Fruit fly (Drosophila melanogaster) whole organism, prepupa: ENCODE data around the gene wda.

Source experiments
- CG10669 ChIP-seq: fragments of 200-800 bp; sonication (Bioruptor generic); optimal IDR thresholded peaks from 3 replicates; lab custom pipeline; 2018; ENCODE audit warnings: missing biosample characterization, mild to moderate bottlenecking, missing genetic modification characterization, moderate library complexity
- CG11762 ChIP-seq: fragments of 200-800 bp; sonication (Bioruptor generic); optimal IDR thresholded peaks from 3 replicates; lab custom pipeline; 2016; ENCODE audit warnings: missing biosample characterization, missing genetic modification characterization; ENCODE audit not compliant: insufficient read depth
- CG11902 ChIP-seq: fragments of 200-800 bp; sonication (Bioruptor generic); optimal IDR thresholded peaks from 3 replicates; lab custom pipeline; 2016; ENCODE audit warnings: missing biosample characterization, missing genetic modification characterization
- CG15336 ChIP-seq: fragments of 200-800 bp; sonication (Bioruptor generic); IDR thresholded peaks from 2 replicates; pipeline ENCODE4 v1.3.6; 2022; ENCODE audit warnings: missing biosample characterization, missing genetic modification characterization
- CG16779 ChIP-seq: fragments of 200-800 bp; sonication (Bioruptor generic); optimal IDR thresholded peaks from 3 replicates; lab custom pipeline; 2017; ENCODE audit warnings: missing biosample characterization, mild to moderate bottlenecking, missing genetic modification characterization
- CG31627 ChIP-seq: fragments of 200-800 bp; sonication (Bioruptor generic); optimal IDR thresholded peaks from 3 replicates; lab custom pipeline; 2016; ENCODE audit warnings: missing biosample characterization, missing genetic modification characterization
- CG32006 ChIP-seq: fragments of 200-800 bp; sonication (Bioruptor generic); optimal IDR thresholded peaks from 3 replicates; lab custom pipeline; 2017; ENCODE audit warnings: missing biosample characterization, mild to moderate bottlenecking, missing genetic modification characterization
- CG34406 ChIP-seq: fragments of 200-800 bp; sonication (Bioruptor generic); optimal IDR thresholded peaks from 3 replicates; lab custom pipeline; 2016; ENCODE audit warnings: missing biosample characterization, missing genetic modification characterization
- CG6163 ChIP-seq: fragments of 200-800 bp; sonication (Bioruptor generic); IDR thresholded peaks from 3 replicates; pipeline ENCODE4 v1.3.6; 2022; ENCODE audit warnings: missing biosample characterization, missing genetic modification characterization
- CG6276 ChIP-seq: fragments of 200-800 bp; sonication (Bioruptor generic); optimal IDR thresholded peaks from 2 replicates; lab custom pipeline; 2017; ENCODE audit warnings: missing biosample characterization, mild to moderate bottlenecking, missing genetic modification characterization
- CG6854 ChIP-seq: fragments of 200-800 bp; sonication (Bioruptor generic); optimal IDR thresholded peaks from 2 replicates; lab custom pipeline; 2017; ENCODE audit warnings: missing biosample characterization, mild to moderate bottlenecking, missing genetic modification characterization
- CG7368 ChIP-seq: fragments of 200-800 bp; sonication (Bioruptor generic); optimal IDR thresholded peaks from 3 replicates; lab custom pipeline; 2016; ENCODE audit warnings: missing biosample characterization, missing genetic modification characterization
- CG8119 ChIP-seq: fragments of 200-800 bp; sonication (Bioruptor generic); IDR thresholded peaks from 3 replicates; pipeline ENCODE4 v1.3.6; 2022; ENCODE audit warnings: missing biosample characterization, missing genetic modification characterization
- CG8632 ChIP-seq: fragments of 200-800 bp; sonication (Bioruptor generic); optimal IDR thresholded peaks from 3 replicates; lab custom pipeline; 2016; ENCODE audit warnings: missing biosample characterization, missing genetic modification characterization
- Eip75B ChIP-seq: fragments of 200-800 bp; sonication (Bioruptor generic); optimal IDR thresholded peaks from 3 replicates; lab custom pipeline; 2016; ENCODE audit warnings: missing biosample characterization, missing genetic modification characterization
- Eip78C ChIP-seq: fragments of 200-800 bp; sonication (Bioruptor generic); peaks from one replicate; lab custom pipeline; 2016; ENCODE audit warnings: missing biosample characterization, missing genetic modification characterization
- Ets96B ChIP-seq: fragments of 200-800 bp; optimal IDR thresholded peaks from 2 replicates; lab custom pipeline; 2019; ENCODE audit warnings: missing biosample characterization, mild to moderate bottlenecking, missing genetic modification characterization, moderate library complexity
- Gug ChIP-seq: fragments of 200-800 bp; sonication (Bioruptor generic); IDR thresholded peaks from 2 replicates; pipeline ENCODE4 v1.3.6; 2022; ENCODE audit warnings: missing biosample characterization, missing genetic modification characterization
- Lpt ChIP-seq: fragments of 200-800 bp; sonication (Bioruptor generic); optimal IDR thresholded peaks from 3 replicates; lab custom pipeline; 2016; ENCODE audit warnings: missing biosample characterization, missing genetic modification characterization
- Met ChIP-seq: fragments of 200-800 bp; sonication (Bioruptor generic); optimal IDR thresholded peaks from 3 replicates; lab custom pipeline; 2016; ENCODE audit warnings: missing biosample characterization, missing genetic modification characterization
- Smox ChIP-seq: fragments of 200-800 bp; sonication (Bioruptor generic); optimal IDR thresholded peaks from 3 replicates; lab custom pipeline; 2016; ENCODE audit warnings: missing biosample characterization, missing genetic modification characterization
- Sox102F ChIP-seq: fragments of 200-800 bp; sonication (Bioruptor generic); optimal IDR thresholded peaks from 2 replicates; lab custom pipeline; 2016; ENCODE audit warnings: missing biosample characterization, mild to moderate bottlenecking, missing genetic modification characterization
- Sox14 ChIP-seq: fragments of 200-800 bp; sonication (Bioruptor generic); optimal IDR thresholded peaks from 3 replicates; lab custom pipeline; 2016; ENCODE audit warnings: missing biosample characterization, missing genetic modification characterization
- Sox15 ChIP-seq: fragments of 200-800 bp; sonication (Bioruptor generic); optimal IDR thresholded peaks from 3 replicates; lab custom pipeline; 2016; ENCODE audit warnings: missing biosample characterization, missing genetic modification characterization
- achi ChIP-seq: fragments of 200-800 bp; sonication (Bioruptor generic); optimal IDR thresholded peaks from 3 replicates; lab custom pipeline; 2016; ENCODE audit warnings: missing biosample characterization, missing genetic modification characterization
- acj6 ChIP-seq: fragments of 200-800 bp; sonication (Bioruptor generic); optimal IDR thresholded peaks from 3 replicates; lab custom pipeline; 2016; ENCODE audit warnings: missing biosample characterization, missing genetic modification characterization
- cyc ChIP-seq: fragments of 200-800 bp; sonication (Bioruptor generic); optimal IDR thresholded peaks from 3 replicates; lab custom pipeline; 2016; ENCODE audit warnings: missing biosample characterization, missing genetic modification characterization
- dsx ChIP-seq: fragments of 200-800 bp; optimal IDR thresholded peaks from 3 replicates; lab custom pipeline; 2019; ENCODE audit warnings: missing biosample characterization, mild to moderate bottlenecking, missing genetic modification characterization, moderate library complexity; ENCODE audit not compliant: poor library complexity, severe bottlenecking
- eg ChIP-seq: fragments of 200-800 bp; sonication (Bioruptor generic); IDR thresholded peaks from 3 replicates; pipeline ENCODE4 v1.3.6; 2022; ENCODE audit warnings: missing biosample characterization, missing genetic modification characterization
- fd59A ChIP-seq: fragments of 200-800 bp; sonication (Bioruptor generic); optimal IDR thresholded peaks from 2 replicates; lab custom pipeline; 2017; ENCODE audit warnings: missing biosample characterization, mild to moderate bottlenecking, missing genetic modification characterization, missing genetic modification reagents
- fkh ChIP-seq: fragments of 200-800 bp; sonication (Bioruptor generic); optimal IDR thresholded peaks from 3 replicates; lab custom pipeline; 2017; ENCODE audit warnings: missing biosample characterization, mild to moderate bottlenecking, missing genetic modification characterization, moderate library complexity
- lz ChIP-seq: fragments of 200-800 bp; sonication (Bioruptor generic); optimal IDR thresholded peaks from 3 replicates; lab custom pipeline; 2016; ENCODE audit warnings: missing biosample characterization, missing genetic modification characterization
- pdm3 ChIP-seq: fragments of 200-800 bp; sonication (Bioruptor generic); optimal IDR thresholded peaks from 3 replicates; lab custom pipeline; 2016; ENCODE audit warnings: missing biosample characterization, missing genetic modification characterization
- salr ChIP-seq, 2 experiments: fragments of 200-800 bp; sonication (Bioruptor generic); optimal IDR thresholded peaks; 3 replicates each; lab custom pipeline; 2016 to 2018; ENCODE audit warnings: missing biosample characterization in 2 of 2, missing genetic modification characterization in 2 of 2, mild to moderate bottlenecking in 1 of 2
- spab ChIP-seq: fragments of 200-800 bp; sonication (Bioruptor generic); optimal IDR thresholded peaks from 2 replicates; lab custom pipeline; 2017; ENCODE audit warnings: missing biosample characterization, mild to moderate bottlenecking, missing genetic modification characterization, missing genetic modification reagents
- svp ChIP-seq: fragments of 200-800 bp; sonication (Bioruptor generic); peaks from one replicate; lab custom pipeline; 2016; ENCODE audit warnings: missing biosample characterization, missing genetic modification characterization
- topi ChIP-seq: fragments of 200-800 bp; sonication (Bioruptor generic); optimal IDR thresholded peaks from 3 replicates; lab custom pipeline; 2016; ENCODE audit warnings: missing biosample characterization, missing genetic modification characterization
- vri ChIP-seq: fragments of 200-800 bp; sonication (Bioruptor generic); optimal IDR thresholded peaks from 3 replicates; lab custom pipeline; 2016; ENCODE audit warnings: missing biosample characterization, mild to moderate bottlenecking, missing genetic modification characterization

The wda gene

dm6 chr3R:23257986-23258427, at the start of gene wda, which contains the start of gene Pex11c (continued):
- TF ChIP-seq CG11902 (peak; percentile 16), Met (GFP tag; lab: Kevin White, UChicago) (peak; percentile 53), Sox102F (GFP tag; lab: Kevin White, UChicago) (peak; percentile 58), CG31627 (GFP tag; lab: Kevin White, UChicago) (peak; percentile 49), CG11762 (GFP tag; lab: Kevin White, UChicago) (peak; percentile 27), spab (GFP tag; lab: Kevin White, UChicago) (peak; percentile 30), Eip78C (peak; percentile 83), CG10669 (GFP tag; lab: Kevin White, UChicago) (peak; percentile 54)
- TF ChIP-seq, all 60 proteins: peak for 48

DNA sequence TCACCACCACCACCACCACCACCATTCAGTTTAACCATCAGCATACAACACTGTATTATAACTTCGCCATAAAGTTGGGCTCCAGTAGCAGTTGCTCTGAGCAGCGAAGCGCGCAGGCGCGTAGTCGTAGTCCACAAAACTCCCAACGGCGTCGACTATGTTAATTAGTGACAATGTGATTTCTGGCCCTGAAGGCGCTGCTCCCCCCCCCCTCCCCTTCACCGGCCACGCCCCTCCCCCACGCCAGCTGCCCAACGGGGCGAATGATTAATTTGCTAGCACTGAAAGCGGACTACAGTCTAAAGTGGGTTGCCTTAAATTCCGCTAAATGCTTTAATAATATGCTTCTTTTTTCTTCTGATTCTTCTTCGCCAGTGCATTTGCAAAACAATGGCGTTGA, 48.9 kb upstream of the wda start:
- TF ChIP-seq acj6 (GFP tag; lab: Kevin White, UChicago) (no peak), dsx (GFP tag; lab: Kevin White, UChicago) (peak; percentile 12)

DNA sequence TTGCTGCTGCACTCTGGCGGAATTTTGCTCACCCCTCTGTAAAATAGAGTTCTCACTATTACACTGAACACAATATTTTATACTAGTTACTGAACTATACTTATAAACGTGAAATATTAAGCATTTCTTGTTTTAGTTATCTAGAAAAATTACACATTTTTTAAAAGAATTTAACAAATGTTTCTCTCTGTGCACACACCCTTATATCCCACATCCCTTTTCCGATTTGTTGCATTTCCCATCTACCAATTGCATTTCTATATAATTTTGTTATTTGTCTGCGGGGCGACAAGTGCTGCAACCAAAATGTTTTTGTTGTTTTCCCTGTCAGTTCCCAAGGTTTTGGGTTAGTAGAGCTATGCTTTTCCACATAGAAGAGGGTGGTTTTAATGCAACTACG, 45.4 kb upstream of the wda start:
- TF ChIP-seq Met (GFP tag; lab: Kevin White, UChicago) (peak; percentile 5), Sox14 (GFP tag; lab: Kevin White, UChicago) (no peak), cyc (GFP tag; lab: Kevin White, UChicago) (no peak), CG11762 (GFP tag; lab: Kevin White, UChicago) (no peak), acj6 (GFP tag; lab: Kevin White, UChicago) (no peak), Eip78C (peak; percentile 61), svp (GFP tag; lab: Kevin White, UChicago) (no peak), CG31627 (GFP tag; lab: Kevin White, UChicago) (peak; percentile 7)

dm6 chr3R:23302178-23302577, 44.3 kb upstream of the wda start:
- TF ChIP-seq fkh (GFP tag; lab: Kevin White, UChicago) (peak; percentile 72), CG7368 (no peak)

DNA sequence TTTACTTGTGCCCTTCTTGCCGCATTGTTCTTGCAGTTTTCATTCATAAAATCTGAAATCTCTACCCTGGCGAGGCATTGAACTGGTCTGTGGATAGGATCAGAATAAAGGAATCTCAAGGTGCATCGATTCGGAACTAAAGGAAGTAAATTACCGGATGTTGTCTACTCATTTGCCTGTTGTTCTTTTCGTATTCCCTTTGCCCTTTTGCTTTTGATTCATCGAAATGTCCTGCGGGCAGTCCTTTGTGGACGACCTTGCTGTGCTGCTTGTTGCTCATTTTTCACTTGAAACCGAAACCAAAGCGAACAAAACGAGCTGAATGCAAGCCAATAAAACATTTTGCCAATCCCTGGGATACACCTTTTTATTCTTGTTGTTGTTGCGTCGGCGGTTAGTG, 43.4 kb upstream of the wda start:
- TF ChIP-seq Smox (GFP tag; lab: Kevin White, UChicago), result no peak
- no peak for TF ChIP-seq fd59A (GFP tag; lab: Kevin White, UChicago)
- no peak for TF ChIP-seq Sox15 (GFP tag; lab: Kevin White, UChicago)
- TF ChIP-seq CG11762 (GFP tag; lab: Kevin White, UChicago), result no peak
- TF ChIP-seq CG34406, result no peak
- TF ChIP-seq eg, result no peak
- no peak for TF ChIP-seq CG15336 (GFP tag; lab: Robert Waterston, UW)
- TF ChIP-seq spab (GFP tag; lab: Kevin White, UChicago), result no peak
- no peak for TF ChIP-seq CG16779
- no peak for TF ChIP-seq Ets96B (tag; lab: Kevin White, UChicago)
- no peak for TF ChIP-seq CG7368
- TF ChIP-seq Lpt (GFP tag; lab: Kevin White, UChicago), result no peak
- no peak for TF ChIP-seq CG6854 (GFP tag; lab: Kevin White, UChicago)
- TF ChIP-seq vri (GFP tag; lab: Kevin White, UChicago), result no peak
- TF ChIP-seq CG10669 (GFP tag; lab: Kevin White, UChicago), result no peak

DNA sequence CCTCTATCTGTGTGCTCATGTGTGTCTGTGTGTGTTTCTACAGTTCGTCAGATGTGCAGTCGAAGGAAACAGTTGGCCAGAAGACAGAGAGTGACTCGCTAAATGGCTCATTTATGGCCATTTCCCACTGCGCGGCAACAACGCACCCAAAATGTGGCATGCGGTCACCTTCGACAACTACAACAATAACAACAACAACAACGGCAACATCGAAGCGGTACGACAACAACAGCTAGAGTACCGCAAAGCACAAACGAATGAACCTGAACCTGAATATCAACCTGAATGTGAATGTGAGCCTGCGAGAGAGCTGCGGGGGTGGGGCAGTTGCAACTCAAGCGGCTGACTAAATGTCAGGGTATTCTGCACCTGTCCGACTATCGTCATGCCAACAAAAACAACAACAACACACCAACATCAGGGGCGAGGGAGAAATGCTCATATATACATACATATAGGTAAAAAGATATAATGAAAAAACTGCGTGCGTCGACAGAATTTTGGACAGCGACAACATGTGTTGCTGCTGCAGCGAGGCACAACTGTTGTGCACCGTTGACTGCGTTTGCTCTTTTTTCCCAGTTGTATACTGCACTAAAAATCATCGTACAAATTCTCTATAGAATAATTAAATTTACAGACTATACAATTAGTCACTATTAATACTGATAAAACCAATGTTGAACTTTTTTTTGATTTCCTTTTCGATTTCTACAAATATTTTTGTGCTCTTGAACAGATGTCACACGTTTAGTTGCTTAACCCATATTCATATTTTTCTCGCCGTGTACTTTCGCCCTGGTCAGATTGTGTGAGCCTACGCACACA, 42.4 kb upstream of the wda start:
- TF ChIP-seq CG8119 (GFP tag; lab: Robert Waterston, UW) (no peak), fd59A (GFP tag; lab: Kevin White, UChicago) (no peak), topi (no peak), CG6276 (no peak), vri (GFP tag; lab: Kevin White, UChicago) (peak; percentile 8), CG6163 (GFP tag; lab: Robert Waterston, UW) (peak; percentile 47; the same call in 1 of the 3 replicates), Eip78C (peak; percentile 75), Gug (GFP tag; lab: Robert Waterston, UW) (no peak), CG34406 (peak; percentile 50), CG31627 (GFP tag; lab: Kevin White, UChicago) (peak; percentile 53), cyc (GFP tag; lab: Kevin White, UChicago) (no peak), lz (GFP tag; lab: Kevin White, UChicago) (peak; percentile 51), Sox102F (GFP tag; lab: Kevin White, UChicago) (peak; percentile 67), CG32006 (GFP tag; lab: Kevin White, UChicago) (peak; percentile 38), Lpt (GFP tag; lab: Kevin White, UChicago) (no peak), pdm3 (GFP tag; lab: Kevin White, UChicago) (peak; percentile 46), achi (GFP tag; lab: Kevin White, UChicago) (peak; percentile 31), Smox (GFP tag; lab: Kevin White, UChicago) (no peak), CG8632 (GFP tag; lab: Kevin White, UChicago) (peak; percentile 47), salr (GFP tag; optimal IDR thresholded peaks at IDR 0.05; lab: Kevin White, UChicago) (no peak), Eip75B (GFP tag; lab: Kevin White, UChicago) (peak; percentile 35)
